Worm (Caenorhabditis elegans) whole organism, young adult: ENCODE measurements around the gene ptpn-22.

ENCODE experiments used
- F57A8.1 ChIP-seq: fragments of 200-800 bp; sonication (Bioruptor generic); optimal IDR thresholded peaks from 2 replicates; lab custom pipeline; 2018; ENCODE audit warnings: mild to moderate bottlenecking, missing genetic modification characterization, moderate library complexity, missing compliant biosample characterization
- K11D2.4 ChIP-seq: fragments of 200-800 bp; sonication (Bioruptor generic); IDR thresholded peaks from 2 replicates; pipeline ENCODE4 v1.3.6; 2022; ENCODE audit warnings: missing genetic modification reagents, missing genetic modification characterization, missing compliant biosample characterization
- ccch-3 ChIP-seq: fragments of 200-800 bp; sonication (Bioruptor generic); optimal IDR thresholded peaks from 2 replicates; lab custom pipeline; 2018; ENCODE audit warnings: mild to moderate bottlenecking, missing genetic modification characterization, missing compliant biosample characterization
- die-1 ChIP-seq: sonication (generic microtip); optimal IDR thresholded peaks from 2 replicates; lab custom pipeline; 2016; ENCODE audit warnings: missing genotype, mild to moderate bottlenecking, missing genetic modification characterization, missing compliant biosample characterization
- gei-17 ChIP-seq: fragments of 200-800 bp; sonication (Bioruptor generic); optimal IDR thresholded peaks from 2 replicates; lab custom pipeline; 2018; ENCODE audit warnings: mild to moderate bottlenecking, missing genetic modification characterization, missing compliant biosample characterization
- him-1 ChIP-seq: sonication (generic microtip); optimal IDR thresholded peaks from 2 replicates; lab custom pipeline; 2016; ENCODE audit warnings: missing genotype, missing genetic modification reagents, missing genetic modification characterization, missing compliant biosample characterization
- nfya-2 ChIP-seq: fragments of 200-800 bp; sonication (Bioruptor generic); IDR thresholded peaks from 2 replicates; pipeline ENCODE4 v1.3.6; 2022; ENCODE audit warnings: missing genetic modification reagents, missing genetic modification characterization, missing compliant biosample characterization
- rpc-1 ChIP-seq, 2 experiments: fragments of 150-350 bp in 1 of 2; sonication (generic microtip) in 1 of 2; optimal IDR thresholded peaks; 2 replicates each; lab custom pipeline; 2014 to 2018; ENCODE audit warnings: missing biosample characterization in 1 of 2, missing genetic modification characterization in 1 of 2, missing genetic modification reagents in 1 of 2, missing genotype in 1 of 2
- unc-62 ChIP-seq: fragments of 150-350 bp; optimal IDR thresholded peaks from 2 replicates; lab custom pipeline; 2014; ENCODE audit warnings: missing biosample characterization, missing genetic modification reagents, missing genetic modification characterization
- ztf-18 ChIP-seq: sonication (generic microtip); optimal IDR thresholded peaks from 2 replicates; lab custom pipeline; 2016; ENCODE audit warnings: missing genotype, mild to moderate bottlenecking, missing genetic modification characterization, missing compliant biosample characterization
- ztf-22 ChIP-seq: fragments of 200-800 bp; sonication (Bioruptor generic); optimal IDR thresholded peaks from 2 replicates; lab custom pipeline; 2018; ENCODE audit warnings: mild to moderate bottlenecking, missing genetic modification characterization, moderate library complexity, missing compliant biosample characterization

DNA sequence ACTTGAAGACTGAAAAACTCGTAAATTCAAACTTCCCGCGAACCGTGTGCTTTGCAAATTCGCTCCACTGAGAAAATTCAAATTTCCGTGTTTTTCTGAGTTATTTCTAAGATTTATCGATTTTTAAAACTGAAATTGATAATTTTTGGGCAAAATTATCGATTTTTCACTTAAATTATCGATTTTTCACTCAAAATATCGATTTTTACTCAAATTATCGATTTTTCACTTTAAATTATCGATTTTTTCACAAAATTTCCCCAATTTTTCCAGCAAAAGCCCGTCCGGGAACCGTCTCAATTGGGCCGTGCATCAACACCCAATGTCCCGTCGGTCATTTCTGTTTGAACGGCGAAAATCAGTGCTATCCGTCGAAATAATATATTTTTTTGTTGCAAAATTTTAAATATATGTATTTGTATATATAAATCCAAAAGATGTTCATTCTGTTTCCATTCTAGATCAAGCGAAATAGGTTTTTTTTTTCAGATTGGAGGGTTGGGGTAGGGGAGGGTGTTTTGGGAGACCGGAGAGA, 12.5 kb downstream of the ptpn-22 start:
- TF ChIP-seq F57A8.1 (GFP tag; lab: Kevin White, UChicago): no peak
- TF ChIP-seq gei-17 (GFP tag; lab: Kevin White, UChicago): no peak
- no peak for TF ChIP-seq him-1 (tag; lab: Kevin White, UChicago)
- TF ChIP-seq die-1 (tag; lab: Kevin White, UChicago): no peak
- TF ChIP-seq rpc-1 (optimal IDR thresholded peaks at IDR 0.05; lab: Kevin White, UChicago): no peak
- TF ChIP-seq rpc-1 (tag; optimal IDR thresholded peaks at IDR 0.05; lab: Kevin White, UChicago): no peak
- no peak for TF ChIP-seq K11D2.4 (GFP tag; lab: Robert Waterston, UW)
- no peak for TF ChIP-seq ztf-18 (tag; lab: Kevin White, UChicago)
- no peak for TF ChIP-seq ccch-3
- no peak for TF ChIP-seq ztf-22 (GFP tag; lab: Kevin White, UChicago)
- no peak for TF ChIP-seq nfya-2 (GFP tag; lab: Robert Waterston, UW)
- TF ChIP-seq unc-62 (GFP tag; lab: Kevin White, UChicago): no peak
